Fruit fly (Drosophila melanogaster) whole organism, embryonic: ENCODE measurements around the gene Ntf-2r.
A peak's percentile ranks its signal among the peaks of the same experiment; 100 is the strongest.

Experiments
- Aef1 ChIP-seq: fragments of 200-800 bp; sonication (Bioruptor generic); IDR thresholded peaks from 3 replicates; pipeline ENCODE4 v1.3.6; 2022; ENCODE audit warnings: missing biosample characterization, missing genetic modification characterization
- CG10979 ChIP-seq: fragments of 200-800 bp; sonication (Bioruptor generic); optimal IDR thresholded peaks from 2 replicates; lab custom pipeline; 2018; ENCODE audit warnings: missing biosample characterization, mild to moderate bottlenecking, missing genetic modification characterization, moderate library complexity
- CG11093 ChIP-seq: fragments of 200-800 bp; sonication (Bioruptor generic); IDR thresholded peaks from 3 replicates; pipeline ENCODE4 v1.3.6; 2022; ENCODE audit warnings: missing biosample characterization, missing genetic modification characterization
- CG12299 ChIP-seq: fragments of 200-800 bp; sonication (Bioruptor generic); optimal IDR thresholded peaks from 2 replicates; lab custom pipeline; 2018; ENCODE audit warnings: missing biosample characterization, mild to moderate bottlenecking, missing genetic modification characterization
- CG12942 ChIP-seq: fragments of 200-800 bp; sonication (Bioruptor generic); optimal IDR thresholded peaks from 3 replicates; lab custom pipeline; 2016; ENCODE audit warnings: missing biosample characterization, missing genetic modification characterization
- CG15479 ChIP-seq: fragments of 200-800 bp; sonication (Bioruptor generic); optimal IDR thresholded peaks from 3 replicates; lab custom pipeline; 2019; ENCODE audit warnings: missing biosample characterization, mild to moderate bottlenecking, missing genetic modification characterization, moderate library complexity
- CG17186 ChIP-seq: fragments of 200-800 bp; sonication (Bioruptor generic); optimal IDR thresholded peaks from 3 replicates; lab custom pipeline; 2017; ENCODE audit warnings: missing biosample characterization, missing genetic modification reagents, missing genetic modification characterization
- CG17568 ChIP-seq: fragments of 200-800 bp; sonication (Bioruptor generic); optimal IDR thresholded peaks from 2 replicates; lab custom pipeline; 2018; ENCODE audit warnings: missing biosample characterization, mild to moderate bottlenecking, missing genetic modification characterization, moderate library complexity
- CG18764 ChIP-seq: fragments of 200-800 bp; sonication (Bioruptor generic); optimal IDR thresholded peaks from 3 replicates; lab custom pipeline; 2016; ENCODE audit warnings: missing biosample characterization, missing genetic modification characterization
- CG30020 ChIP-seq: fragments of 200-800 bp; optimal IDR thresholded peaks from 2 replicates; lab custom pipeline; 2019; ENCODE audit warnings: missing biosample characterization, mild to moderate bottlenecking, missing genetic modification characterization, moderate library complexity
- CG32767 ChIP-seq: fragments of 200-800 bp; sonication (Bioruptor generic); IDR thresholded peaks from 2 replicates; pipeline ENCODE4 v1.3.6; 2022; ENCODE audit warnings: missing biosample characterization, missing genetic modification characterization
- CG33557 ChIP-seq: fragments of 200-800 bp; sonication (Bioruptor generic); optimal IDR thresholded peaks from 2 replicates; lab custom pipeline; 2019; ENCODE audit warnings: missing biosample characterization, mild to moderate bottlenecking, missing genetic modification characterization, moderate library complexity
- CG4360 ChIP-seq: fragments of 200-800 bp; sonication (Bioruptor generic); IDR thresholded peaks from 2 replicates; pipeline ENCODE4 v1.3.6; 2022; ENCODE audit warnings: missing biosample characterization, missing genetic modification characterization
- CG4617 ChIP-seq: fragments of 200-800 bp; sonication (Bioruptor generic); optimal IDR thresholded peaks from 3 replicates; lab custom pipeline; 2016; ENCODE audit warnings: missing biosample characterization, missing genetic modification characterization, borderline replicate concordance
- CG6175 ChIP-seq: fragments of 200-800 bp; sonication (Bioruptor generic); IDR thresholded peaks from 3 replicates; pipeline ENCODE4 v1.3.6; 2022; ENCODE audit warnings: missing biosample characterization, missing genetic modification characterization
- CG7372 ChIP-seq: fragments of 200-800 bp; sonication (Bioruptor generic); IDR thresholded peaks from 2 replicates; pipeline ENCODE4 v1.3.6; 2022; ENCODE audit warnings: missing biosample characterization, missing genetic modification characterization
- CG8388 ChIP-seq: fragments of 200-800 bp; sonication (Bioruptor generic); optimal IDR thresholded peaks from 2 replicates; lab custom pipeline; 2019; ENCODE audit warnings: missing biosample characterization, mild to moderate bottlenecking, missing genetic modification characterization, moderate library complexity
- Deaf1 ChIP-seq: fragments of 200-800 bp; optimal IDR thresholded peaks from 3 replicates; lab custom pipeline; 2019; ENCODE audit warnings: missing biosample characterization, mild to moderate bottlenecking, missing genetic modification characterization, moderate library complexity
- Dip2 ChIP-seq: fragments of 200-800 bp; sonication (Bioruptor generic); IDR thresholded peaks from 2 replicates; pipeline ENCODE4 v1.3.6; 2022; ENCODE audit warnings: missing biosample characterization, missing genetic modification characterization
- Doc2 ChIP-seq: fragments of 200-800 bp; sonication (Bioruptor generic); IDR thresholded peaks from 2 replicates; pipeline ENCODE4 v1.3.6; 2022; ENCODE audit warnings: missing biosample characterization, missing genetic modification characterization
- Drgx ChIP-seq: fragments of 200-800 bp; sonication (Bioruptor generic); IDR thresholded peaks from 2 replicates; pipeline ENCODE4 v1.3.6; 2022; ENCODE audit warnings: missing biosample characterization, missing genetic modification characterization
- Hey ChIP-seq: fragments of 200-800 bp; sonication (Bioruptor generic); optimal IDR thresholded peaks from 3 replicates; lab custom pipeline; 2018; ENCODE audit warnings: missing biosample characterization, mild to moderate bottlenecking, missing genetic modification characterization
- HmgD ChIP-seq: fragments of 200-800 bp; sonication (Bioruptor generic); optimal IDR thresholded peaks from 3 replicates; lab custom pipeline; 2016; ENCODE audit warnings: missing biosample characterization, missing genetic modification characterization
- Hmr ChIP-seq: fragments of 200-800 bp; sonication (Bioruptor generic); optimal IDR thresholded peaks from 3 replicates; lab custom pipeline; 2017; ENCODE audit warnings: mild to moderate bottlenecking, missing biosample characterization, missing genetic modification reagents, missing genetic modification characterization
- Jarid2 ChIP-seq: fragments of 200-800 bp; sonication (Bioruptor generic); optimal IDR thresholded peaks from 3 replicates; lab custom pipeline; 2017; ENCODE audit warnings: mild to moderate bottlenecking, missing biosample characterization, missing genetic modification reagents, missing genetic modification characterization
- Kr ChIP-seq: fragments of 200-800 bp; sonication (Bioruptor generic); optimal IDR thresholded peaks from 2 replicates; lab custom pipeline; 2017; ENCODE audit warnings: missing biosample characterization, mild to moderate bottlenecking, missing genetic modification characterization
- MESR4 ChIP-seq: fragments of 200-800 bp; sonication (Bioruptor generic); optimal IDR thresholded peaks from 2 replicates; lab custom pipeline; 2018; ENCODE audit warnings: missing biosample characterization, mild to moderate bottlenecking, missing genetic modification characterization, moderate library complexity
- Mad ChIP-seq: fragments of 200-800 bp; sonication (Bioruptor generic); optimal IDR thresholded peaks from 2 replicates; lab custom pipeline; 2016; ENCODE audit warnings: missing biosample characterization, missing genetic modification characterization
- NFAT ChIP-seq: fragments of 200-800 bp; sonication (Bioruptor generic); IDR thresholded peaks from 2 replicates; pipeline ENCODE4 v1.3.6; 2022; ENCODE audit warnings: missing biosample characterization, missing genetic modification characterization
- Nf-YC ChIP-seq: fragments of 200-800 bp; optimal IDR thresholded peaks from 3 replicates; lab custom pipeline; 2019; ENCODE audit warnings: missing biosample characterization, mild to moderate bottlenecking, missing genetic modification characterization, moderate library complexity
- Sry-δ ChIP-seq: fragments of 200-800 bp; sonication (Bioruptor generic); optimal IDR thresholded peaks from 2 replicates; lab custom pipeline; 2016; ENCODE audit warnings: missing biosample characterization, missing genetic modification characterization
- cad ChIP-seq: fragments of >200 bp; optimal IDR thresholded peaks from 2 replicates; lab custom pipeline; 2017; ENCODE audit warnings: missing biosample characterization, missing genetic modification characterization
- chn ChIP-seq: fragments of 200-800 bp; sonication (Bioruptor generic); optimal IDR thresholded peaks from 2 replicates; lab custom pipeline; 2016; ENCODE audit warnings: missing biosample characterization, missing genetic modification characterization
- dm ChIP-seq: fragments of 200-800 bp; sonication (Bioruptor generic); optimal IDR thresholded peaks from 3 replicates; lab custom pipeline; 2016; ENCODE audit warnings: missing biosample characterization, missing genetic modification characterization
- jigr1 ChIP-seq: fragments of 200-800 bp; sonication (Bioruptor generic); IDR thresholded peaks from 3 replicates; pipeline ENCODE4 v1.3.6; 2022; ENCODE audit warnings: missing biosample characterization, missing genetic modification characterization
- ken ChIP-seq: fragments of 200-800 bp; sonication (Bioruptor generic); IDR thresholded peaks from 3 replicates; pipeline ENCODE4 v1.3.6; 2022; ENCODE audit warnings: missing biosample characterization, missing genetic modification characterization
- mirr ChIP-seq: fragments of 200-800 bp; sonication (Bioruptor generic); optimal IDR thresholded peaks from 3 replicates; lab custom pipeline; 2018; ENCODE audit warnings: missing biosample characterization, mild to moderate bottlenecking, missing genetic modification characterization
- pita ChIP-seq: fragments of 200-800 bp; sonication (Bioruptor generic); optimal IDR thresholded peaks from 2 replicates; lab custom pipeline; 2017; ENCODE audit warnings: missing biosample characterization, mild to moderate bottlenecking, missing genetic modification characterization
- rib ChIP-seq: fragments of 200-800 bp; sonication (Bioruptor generic); IDR thresholded peaks from 2 replicates; pipeline ENCODE4 v1.3.6; 2022; ENCODE audit warnings: missing biosample characterization, missing genetic modification characterization
- scrt ChIP-seq: fragments of 200-800 bp; sonication (Bioruptor generic); optimal IDR thresholded peaks from 2 replicates; lab custom pipeline; 2018; ENCODE audit warnings: missing biosample characterization, mild to moderate bottlenecking, missing genetic modification characterization, moderate library complexity
- sna ChIP-seq: fragments of 200-800 bp; sonication (Bioruptor generic); IDR thresholded peaks from 2 replicates; pipeline ENCODE4 v1.3.6; 2022; ENCODE audit warnings: missing biosample characterization, missing genetic modification characterization; ENCODE audit not compliant: partially characterized antibody
- stc ChIP-seq: fragments of 200-800 bp; sonication (Bioruptor generic); IDR thresholded peaks from 2 replicates; pipeline ENCODE4 v1.3.6; 2022; ENCODE audit warnings: missing biosample characterization, missing genetic modification characterization
- tll ChIP-seq, 2 experiments: fragments of 200-800 bp in 1 of 2; fragments of >200 bp in 1 of 2; sonication (Bioruptor generic) in 1 of 2; optimal IDR thresholded peaks; 2 replicates each; lab custom pipeline; 2017 to 2019; ENCODE audit warnings: missing biosample characterization in 2 of 2, missing genetic modification characterization in 2 of 2, mild to moderate bottlenecking in 1 of 2, moderate library complexity in 1 of 2
- z ChIP-seq: fragments of 200-800 bp; sonication (Bioruptor generic); IDR thresholded peaks from 3 replicates; pipeline ENCODE4 v1.3.6; 2022; ENCODE audit warnings: missing biosample characterization, missing genetic modification characterization
- zen ChIP-seq: fragments of 200-800 bp; sonication (Bioruptor generic); optimal IDR thresholded peaks from 3 replicates; lab custom pipeline; 2018; ENCODE audit warnings: missing biosample characterization, mild to moderate bottlenecking, missing genetic modification characterization, moderate library complexity

The Ntf-2r gene

DNA sequence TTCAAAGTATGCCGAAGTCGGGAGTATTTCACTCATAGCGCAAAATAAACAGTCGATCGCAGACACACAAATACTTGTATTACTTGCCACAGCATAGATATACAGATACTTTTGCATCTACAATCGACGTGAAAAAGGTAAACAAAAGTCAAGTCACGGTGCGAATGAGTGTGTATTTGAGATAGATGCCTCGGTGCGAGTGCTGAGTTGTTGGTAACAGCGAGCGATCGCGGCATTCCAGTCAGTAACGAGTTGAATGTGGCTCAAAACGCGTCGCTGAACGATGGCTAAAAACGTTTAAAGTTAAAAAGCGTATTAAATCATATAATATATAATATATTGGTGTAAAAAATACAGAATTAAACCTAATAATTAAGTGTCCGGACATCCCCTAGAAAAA lies 30.8 kb downstream of the Ntf-2r start, which contains the start of gene grnd (continued):
- TF ChIP-seq Dip2 (GFP tag; lab: Robert Waterston, UW) (no peak), CG32767 (GFP tag; lab: Robert Waterston, UW) (no peak), NFAT (GFP tag; lab: Robert Waterston, UW) (no peak), CG6175 (GFP tag; lab: Robert Waterston, UW) (peak; percentile 60; the same call in 1 of the 3 replicates), stc (GFP tag; lab: Robert Waterston, UW) (no peak), CG4617 (no peak), ken (GFP tag; lab: Robert Waterston, UW) (no peak), CG7372 (GFP tag; lab: Robert Waterston, UW) (no peak), mirr (GFP tag; lab: Kevin White, UChicago) (peak; percentile 16), Mad (GFP tag; lab: Kevin White, UChicago) (no peak), tll (GFP tag; optimal IDR thresholded peaks at IDR 0.05; lab: Kevin White, UChicago) (peak in 1 of 2 experiments; percentile 80), CG17568 (GFP tag; lab: Kevin White, UChicago) (no peak), HmgD (GFP tag; lab: Kevin White, UChicago) (no peak), MESR4 (no peak), Deaf1 (no peak), scrt (no peak), CG12942 (GFP tag; lab: Kevin White, UChicago) (no peak), Hey (no peak), Hmr (no peak), Sry-δ (GFP tag; lab: Kevin White, UChicago) (no peak), CG4360 (GFP tag; lab: Robert Waterston, UW) (no peak), CG8388 (GFP tag; lab: Kevin White, UChicago) (no peak), sna (GFP tag; lab: Robert Waterston, UW) (no peak), Jarid2 (GFP tag; lab: Kevin White, UChicago) (peak; percentile 46), z (GFP tag; lab: Robert Waterston, UW) (peak; percentile 95), jigr1 (GFP tag; lab: Robert Waterston, UW) (no peak), dm (GFP tag; lab: Kevin White, UChicago) (no peak), Nf-YC (tag; lab: Kevin White, UChicago) (no peak), CG18764 (no peak), CG33557 (GFP tag; lab: Kevin White, UChicago) (no peak)

DNA sequence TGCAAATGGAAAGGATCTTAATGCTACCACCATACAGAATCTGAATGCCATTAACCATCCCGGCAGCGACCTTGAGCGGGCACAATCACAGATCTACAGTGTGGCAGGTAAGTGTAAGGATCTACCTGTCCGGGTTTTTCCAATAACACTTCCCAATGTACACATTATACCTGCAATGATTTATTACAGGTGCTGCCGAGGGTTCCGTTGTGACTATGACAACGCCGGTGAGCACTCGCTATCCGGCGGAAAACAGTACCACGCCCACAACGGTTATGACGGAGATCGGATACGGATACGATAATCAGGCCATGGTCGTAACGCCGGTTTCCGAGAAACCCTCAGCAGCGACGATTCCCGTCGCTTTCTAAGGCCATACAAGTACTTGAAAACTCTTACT lies 32.4 kb downstream of the Ntf-2r start:
- TF ChIP-seq CG15479 (GFP tag; lab: Kevin White, UChicago) (peak; percentile 66), tll (GFP tag; optimal IDR thresholded peaks at IDR 0.05; lab: Kevin White, UChicago) (peak in 1 of 2 experiments; percentile 78), zen (peak; percentile 70), CG17186 (GFP tag; lab: Kevin White, UChicago) (no peak), CG11093 (no peak), CG30020 (no peak), MESR4 (no peak), pita (GFP tag; lab: Kevin White, UChicago) (no peak), Kr (no peak), Aef1 (GFP tag; lab: Robert Waterston, UW) (no peak), chn (no peak), CG12299 (tag; lab: Kevin White, UChicago) (no peak), Drgx (GFP tag; lab: Robert Waterston, UW) (no peak), CG10979 (tag; lab: Kevin White, UChicago) (no peak), Doc2 (GFP tag; lab: Robert Waterston, UW) (no peak), cad (peak; percentile 90), rib (GFP tag; lab: Robert Waterston, UW) (no peak)
- TF ChIP-seq, all 482 proteins: peak for 4
